Worm (Caenorhabditis elegans) whole organism, late embryonic: ENCODE data around the gene str-211.

Experiments
- K02D7.2 ChIP-seq: sonication (generic microtip); optimal IDR thresholded peaks from 2 replicates; lab custom pipeline; 2017; ENCODE audit warnings: mild to moderate bottlenecking, missing genetic modification characterization, missing compliant biosample characterization
- K09A11.1 ChIP-seq: sonication (generic microtip); optimal IDR thresholded peaks from 2 replicates; lab custom pipeline; 2017; ENCODE audit warnings: antibody characterized with exemption, mild to moderate bottlenecking, missing genetic modification characterization, missing compliant biosample characterization; ENCODE audit not compliant: insufficient read depth
- Y22D7AL.16 ChIP-seq: sonication (generic microtip); optimal IDR thresholded peaks from 2 replicates; lab custom pipeline; 2016; ENCODE audit warnings: missing genetic modification characterization, missing compliant biosample characterization
- ahr-1 ChIP-seq: sonication (generic microtip); optimal IDR thresholded peaks from 2 replicates; lab custom pipeline; 2016; ENCODE audit warnings: missing genetic modification characterization, missing compliant biosample characterization
- ama-1 ChIP-seq: fragments of 150-350 bp; optimal IDR thresholded peaks from 2 replicates; lab custom pipeline; 2014
- ceh-19 ChIP-seq: fragments of 200-800 bp; sonication (Bioruptor generic); optimal IDR thresholded peaks from 2 replicates; lab custom pipeline; 2018; ENCODE audit warnings: mild to moderate bottlenecking, missing genetic modification characterization, missing compliant biosample characterization
- ceh-2 ChIP-seq: sonication (generic microtip); optimal IDR thresholded peaks from 2 replicates; lab custom pipeline; 2016; ENCODE audit warnings: missing genotype, missing genetic modification characterization, missing compliant biosample characterization
- ceh-22 ChIP-seq: sonication (generic microtip); optimal IDR thresholded peaks from 2 replicates; lab custom pipeline; 2017; ENCODE audit warnings: missing biosample characterization, missing genetic modification characterization
- ceh-30 ChIP-seq: fragments of 150-350 bp; optimal IDR thresholded peaks from 2 replicates; lab custom pipeline; 2014; ENCODE audit warnings: missing biosample characterization, missing genetic modification characterization
- ceh-34 ChIP-seq: sonication (generic microtip); optimal IDR thresholded peaks from 2 replicates; lab custom pipeline; 2016; ENCODE audit warnings: mild to moderate bottlenecking, missing genetic modification characterization, missing compliant biosample characterization
- ceh-45 ChIP-seq: fragments of 200-800 bp; sonication (Bioruptor generic); IDR thresholded peaks from 2 replicates; pipeline ENCODE4 v1.3.6; 2022; ENCODE audit warnings: missing genetic modification reagents, missing genetic modification characterization, missing compliant biosample characterization
- ceh-48 ChIP-seq: sonication (generic microtip); optimal IDR thresholded peaks from 2 replicates; lab custom pipeline; 2016; ENCODE audit warnings: missing genetic modification characterization, inconsistent platforms, missing compliant biosample characterization
- ceh-6 ChIP-seq: fragments of 200-800 bp; sonication (Bioruptor generic); optimal IDR thresholded peaks from 2 replicates; lab custom pipeline; 2018; ENCODE audit warnings: mild to moderate bottlenecking, missing genetic modification characterization, missing compliant biosample characterization
- ceh-9 ChIP-seq: sonication (generic microtip); optimal IDR thresholded peaks from 2 replicates; lab custom pipeline; 2016; ENCODE audit warnings: mild to moderate bottlenecking, missing genetic modification characterization, inconsistent platforms, missing compliant biosample characterization
- che-1 ChIP-seq: sonication (generic microtip); optimal IDR thresholded peaks from 2 replicates; lab custom pipeline; 2016; ENCODE audit warnings: mild to moderate bottlenecking, missing genetic modification characterization, missing compliant biosample characterization
- dve-1 ChIP-seq: sonication (generic microtip); optimal IDR thresholded peaks from 2 replicates; lab custom pipeline; 2017; ENCODE audit warnings: antibody characterized with exemption, mild to moderate bottlenecking, missing genetic modification characterization, missing compliant biosample characterization
- elt-2 ChIP-seq: sonication (generic microtip); optimal IDR thresholded peaks from 2 replicates; lab custom pipeline; 2016; ENCODE audit warnings: missing genetic modification reagents, missing genetic modification characterization, missing compliant biosample characterization
- ets-4 ChIP-seq: sonication (generic microtip); optimal IDR thresholded peaks from 2 replicates; lab custom pipeline; 2016; ENCODE audit warnings: missing genetic modification characterization, missing compliant biosample characterization
- fax-1 ChIP-seq: sonication (generic microtip); optimal IDR thresholded peaks from 2 replicates; lab custom pipeline; 2016; ENCODE audit warnings: missing genotype, missing genetic modification characterization, missing compliant biosample characterization
- fkh-10 ChIP-seq: fragments of 150-350 bp; optimal IDR thresholded peaks from 2 replicates; lab custom pipeline; 2014; ENCODE audit warnings: missing biosample characterization, missing genetic modification reagents, missing genetic modification characterization
- fkh-6 ChIP-seq: sonication (generic microtip); optimal IDR thresholded peaks from 2 replicates; lab custom pipeline; 2016; ENCODE audit warnings: missing genetic modification characterization, missing compliant biosample characterization
- gmeb-2 ChIP-seq: sonication (generic microtip); optimal IDR thresholded peaks from 2 replicates; lab custom pipeline; 2016; ENCODE audit warnings: missing genetic modification characterization, inconsistent platforms, missing compliant biosample characterization
- hlh-15 ChIP-seq: sonication (generic microtip); optimal IDR thresholded peaks from 2 replicates; lab custom pipeline; 2016; ENCODE audit warnings: missing genetic modification characterization, missing compliant biosample characterization
- hlh-30 ChIP-seq: sonication (generic microtip); optimal IDR thresholded peaks from 2 replicates; lab custom pipeline; 2017; ENCODE audit warnings: antibody characterized with exemption, missing genetic modification characterization, missing compliant biosample characterization; ENCODE audit not compliant: insufficient read depth
- hlh-6 ChIP-seq: sonication (generic microtip); optimal IDR thresholded peaks from 2 replicates; lab custom pipeline; 2016; ENCODE audit warnings: missing genotype, missing genetic modification characterization, missing compliant biosample characterization
- nfya-1 ChIP-seq: sonication (generic microtip); optimal IDR thresholded peaks from 2 replicates; lab custom pipeline; 2017; ENCODE audit warnings: missing genetic modification characterization, mild to moderate bottlenecking, missing compliant biosample characterization, antibody characterized with exemption, moderate library complexity
- nhr-11 ChIP-seq: fragments of 150-350 bp; optimal IDR thresholded peaks from 2 replicates; lab custom pipeline; 2014; ENCODE audit warnings: missing biosample characterization, missing genetic modification characterization
- nhr-232 ChIP-seq: sonication (generic microtip); optimal IDR thresholded peaks from 2 replicates; lab custom pipeline; 2016; ENCODE audit warnings: missing genetic modification characterization, missing compliant biosample characterization
- odd-2 ChIP-seq: sonication (generic microtip); optimal IDR thresholded peaks from 2 replicates; lab custom pipeline; 2017; ENCODE audit warnings: antibody characterized with exemption, mild to moderate bottlenecking, missing genetic modification characterization, missing compliant biosample characterization
- pax-1 ChIP-seq: fragments of 150-350 bp; optimal IDR thresholded peaks from 2 replicates; lab custom pipeline; 2014; ENCODE audit warnings: missing biosample characterization, missing genetic modification characterization
- pha-2 ChIP-seq: sonication (generic microtip); optimal IDR thresholded peaks from 2 replicates; lab custom pipeline; 2017; ENCODE audit warnings: mild to moderate bottlenecking, missing genetic modification characterization, missing compliant biosample characterization
- pha-4 ChIP-seq: fragments of 150-350 bp; optimal IDR thresholded peaks from 2 replicates; lab custom pipeline; 2018; ENCODE audit warnings: missing biosample characterization, missing genetic modification reagents, missing genetic modification characterization
- pros-1 ChIP-seq: fragments of 150-350 bp; optimal IDR thresholded peaks from 2 replicates; lab custom pipeline; 2014; ENCODE audit warnings: missing biosample characterization, missing genetic modification reagents, missing genetic modification characterization
- rnt-1 ChIP-seq: sonication (generic microtip); optimal IDR thresholded peaks from 2 replicates; lab custom pipeline; 2016; ENCODE audit warnings: missing genetic modification characterization, missing compliant biosample characterization
- sdc-2 ChIP-seq: sonication (generic microtip); optimal IDR thresholded peaks from 2 replicates; lab custom pipeline; 2016; ENCODE audit warnings: missing genotype, missing genetic modification characterization, missing compliant biosample characterization
- unc-3 ChIP-seq, 2 experiments: fragments of 200-800 bp in 1 of 2; sonication (Bioruptor generic) in 1 of 2; sonication (generic microtip) in 1 of 2; conservative IDR thresholded peaks in 1 of 2; optimal IDR thresholded peaks in 1 of 2; 2 replicates each; pipeline versions ENCODE4 v1.3.6 to Lab custom; 2016 to 2022; ENCODE audit warnings: missing compliant biosample characterization in 2 of 2, missing genetic modification characterization in 2 of 2, missing genetic modification reagents in 1 of 2
- unc-42 ChIP-seq: sonication (generic microtip); optimal IDR thresholded peaks from 2 replicates; lab custom pipeline; 2016; ENCODE audit warnings: missing genotype, missing genetic modification characterization, missing compliant biosample characterization
- ztf-16 ChIP-seq: sonication (generic microtip); optimal IDR thresholded peaks from 2 replicates; lab custom pipeline; 2017; ENCODE audit warnings: missing genetic modification characterization, missing compliant biosample characterization

The str-211 gene

DNA sequence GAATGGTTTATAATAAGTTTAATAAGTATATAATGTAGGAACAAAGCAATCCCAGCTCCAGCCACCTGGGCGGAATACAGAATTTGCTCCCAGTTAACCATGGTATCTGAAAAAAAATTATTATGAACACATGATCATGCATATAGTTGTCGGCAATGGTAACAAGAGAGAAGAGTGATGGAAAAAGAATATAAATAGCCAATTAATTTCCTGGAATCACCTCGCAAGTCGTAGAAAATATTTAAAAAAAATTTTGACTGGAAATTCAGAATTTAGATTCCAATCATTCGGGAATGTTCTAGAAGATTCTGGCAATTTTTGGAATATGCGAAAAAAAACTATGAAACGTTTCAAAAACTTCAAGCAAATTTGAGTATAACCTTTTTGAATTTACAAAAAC is at the start of gene str-211:
TSS of gene str-211 (minus strand) at position 101 of the 400 bp plus-strand sequence.
- no peak for TF ChIP-seq hlh-6 (tag; lab: Kevin White, UChicago)
- no peak for TF ChIP-seq ets-4 (tag; lab: Kevin White, UChicago)
- no peak for TF ChIP-seq pros-1 (tag; lab: Kevin White, UChicago)
- no peak for TF ChIP-seq ceh-2 (tag; lab: Kevin White, UChicago)
- no peak for TF ChIP-seq ceh-22
- no peak for TF ChIP-seq ceh-9 (tag; lab: Kevin White, UChicago)
- no peak for TF ChIP-seq fax-1 (tag; lab: Kevin White, UChicago)
- TF ChIP-seq che-1 (tag; lab: Kevin White, UChicago): no peak
- TF ChIP-seq nfya-1 (tag; lab: Kevin White, UChicago): no peak
- no peak for TF ChIP-seq odd-2 (tag; lab: Kevin White, UChicago)
- no peak for TF ChIP-seq ztf-16
- no peak for TF ChIP-seq pax-1 (tag; lab: Kevin White, UChicago)

DNA sequence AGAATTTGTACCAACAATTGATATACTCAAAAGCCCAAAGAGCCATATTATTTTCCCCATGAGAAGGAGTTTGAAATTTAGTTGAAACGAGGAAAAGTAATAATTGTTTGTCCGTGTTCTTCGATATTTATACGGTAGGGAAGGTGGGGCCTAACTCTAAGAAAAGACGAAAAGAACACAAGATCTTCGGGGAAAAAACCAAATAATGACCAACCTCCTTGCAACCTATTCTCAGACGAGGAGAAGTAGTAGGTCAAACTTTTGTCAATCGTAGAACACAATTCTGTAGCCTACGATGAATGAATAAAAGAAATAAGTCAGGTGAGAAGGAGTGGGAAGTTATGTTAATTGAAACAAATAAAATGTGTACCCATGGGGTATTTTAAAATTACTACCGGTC is 43.0 kb upstream of the str-211 start, which contains the start of gene ncx-8:
TSS of gene ncx-8 (minus strand) at position 101 of the 400 bp plus-strand sequence.
- no peak for TF ChIP-seq ets-4 (tag; lab: Kevin White, UChicago)

DNA sequence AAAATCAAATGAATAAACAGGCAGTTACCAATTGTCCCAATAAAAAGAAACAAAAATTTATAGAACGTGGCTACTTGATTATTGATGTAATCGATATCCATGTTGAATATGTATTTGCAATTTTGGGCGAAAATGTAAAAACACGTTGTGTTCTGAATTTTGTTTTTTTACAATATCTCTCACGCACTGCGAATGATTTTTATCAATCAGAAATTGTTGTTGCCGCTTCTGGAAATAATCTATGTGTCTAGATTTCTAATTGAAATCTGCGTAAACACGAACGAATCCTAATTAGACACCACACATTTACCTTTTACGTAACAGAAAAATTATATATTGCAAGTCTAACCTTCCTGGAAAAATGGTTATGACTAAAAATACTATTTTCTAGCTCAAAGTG is 39.0 kb upstream of the str-211 start, which contains the start of gene srsx-13:
TSS of gene srsx-13 (minus strand) at position 101 of the 400 bp plus-strand sequence.
- no peak for TF ChIP-seq hlh-15 (tag; lab: Kevin White, UChicago)

DNA sequence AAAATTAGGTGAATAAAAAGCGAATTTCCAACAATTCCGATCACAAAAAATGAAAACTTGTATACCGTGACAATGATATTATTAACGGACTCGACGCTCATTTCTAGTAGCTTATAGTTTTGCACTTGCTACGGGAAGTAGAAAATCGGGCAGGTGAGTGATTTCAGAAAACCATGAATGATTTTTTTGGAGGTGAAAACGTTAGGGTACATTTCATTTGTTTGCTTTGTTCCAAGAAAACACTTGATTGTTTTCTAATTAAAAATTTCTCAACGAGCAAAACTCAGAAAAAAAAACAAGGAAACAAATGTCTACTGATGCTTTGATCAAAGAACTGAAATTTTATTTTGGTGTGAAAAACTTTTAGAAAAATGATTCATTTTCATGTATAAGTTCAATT is 36.8 kb upstream of the str-211 start, which contains the start of gene srsx-12:
TSS of gene srsx-12 (minus strand) at position 101 of the 400 bp plus-strand sequence.
- no peak for TF ChIP-seq Y22D7AL.16
- no peak for TF ChIP-seq fkh-10
- no peak for TF ChIP-seq ets-4 (tag; lab: Kevin White, UChicago)
- no peak for TF ChIP-seq elt-2 (tag; lab: Kevin White, UChicago)
- TF ChIP-seq fax-1 (tag; lab: Kevin White, UChicago): no peak
- no peak for TF ChIP-seq pha-4
- no peak for TF ChIP-seq K02D7.2 (tag; lab: Kevin White, UChicago)
- TF ChIP-seq fkh-6 (tag; lab: Kevin White, UChicago): no peak
- no peak for TF ChIP-seq ceh-34 (tag; lab: Kevin White, UChicago)
- TF ChIP-seq ceh-48: no peak
- no peak for TF ChIP-seq hlh-30 (tag; lab: Kevin White, UChicago)

DNA sequence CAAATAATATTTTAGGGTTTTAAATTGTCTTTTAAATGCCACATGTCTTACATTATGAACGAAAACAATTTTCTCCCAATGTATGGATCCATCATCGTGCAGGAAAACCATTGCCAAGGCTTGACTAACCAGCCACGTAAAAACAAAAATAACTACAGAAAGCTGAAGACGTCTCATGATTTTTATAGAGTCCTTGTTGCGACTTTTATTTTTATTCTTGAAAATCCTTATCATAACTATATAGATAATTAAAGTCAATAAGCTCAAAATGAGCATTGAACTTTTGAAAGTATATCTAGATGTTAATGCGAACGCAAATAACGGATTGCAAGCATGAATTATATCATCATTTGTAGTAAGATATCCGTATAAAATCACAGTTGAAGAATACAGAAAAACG is 36.0 kb upstream of the str-211 start:
- no peak for TF ChIP-seq ceh-19
- no peak for TF ChIP-seq ceh-30 (tag; lab: Kevin White, UChicago)
- TF ChIP-seq ceh-6: no peak
- TF ChIP-seq, all 69 proteins: peak for 0

DNA sequence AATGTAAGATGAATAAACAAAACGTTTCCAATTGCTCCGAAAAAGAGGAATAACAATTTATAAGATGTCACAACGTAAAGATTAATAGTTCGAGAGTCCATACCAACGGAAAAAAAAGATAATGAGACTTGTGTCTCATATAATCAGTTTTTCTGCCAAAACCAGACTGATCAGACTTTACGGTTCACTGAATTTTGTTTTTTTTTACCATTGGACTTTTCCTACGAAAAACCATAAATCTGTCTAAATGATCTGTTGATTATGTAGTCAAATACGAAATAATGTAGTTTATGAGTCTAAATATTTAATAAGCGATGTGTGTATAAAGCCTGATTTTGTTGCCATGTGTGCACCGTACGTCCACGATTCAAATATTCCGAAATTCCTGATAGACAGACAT is 34.9 kb upstream of the str-211 start, which contains the start of gene srsx-11:
TSS of gene srsx-11 (minus strand) at position 101 of the 400 bp plus-strand sequence.
- no peak for TF ChIP-seq rnt-1
- TF ChIP-seq K09A11.1 (tag; lab: Kevin White, UChicago): no peak
- TF ChIP-seq pros-1 (tag; lab: Kevin White, UChicago): no peak
- TF ChIP-seq Y22D7AL.16: no peak
- TF ChIP-seq pax-1 (tag; lab: Kevin White, UChicago): no peak
- no peak for TF ChIP-seq ceh-45 (GFP tag; lab: Robert Waterston, UW)
- TF ChIP-seq unc-3 (GFP tag; conservative IDR thresholded peaks at IDR 0.05; lab: Robert Waterston, UW): no peak
- TF ChIP-seq unc-3 (tag; optimal IDR thresholded peaks at IDR 0.05; lab: Kevin White, UChicago): no peak
- TF ChIP-seq dve-1 (tag; lab: Kevin White, UChicago): no peak
- no peak for TF ChIP-seq odd-2 (tag; lab: Kevin White, UChicago)
- no peak for TF ChIP-seq elt-2 (tag; lab: Kevin White, UChicago)
- TF ChIP-seq nhr-232: no peak
- no peak for TF ChIP-seq ahr-1
- TF ChIP-seq nhr-11 (tag; lab: Kevin White, UChicago): no peak
- no peak for TF ChIP-seq ceh-22
- TF ChIP-seq pha-2: no peak
- no peak for TF ChIP-seq unc-42
- no peak for TF ChIP-seq ama-1 (lab: Kevin White, UChicago)
- TF ChIP-seq sdc-2 (tag; lab: Kevin White, UChicago): no peak
- no peak for TF ChIP-seq gmeb-2 (tag; lab: Kevin White, UChicago)
